Fruit fly (Drosophila melanogaster) S2 (cell line): Measurements from ENCODE around the gene Ass.

Source experiments
- CG8478 ChIP-seq: fragments of >200 bp; optimal IDR thresholded peaks from 2 replicates; lab custom pipeline; 2018
- CTCF ChIP-seq, 2 experiments: fragments of >200 bp; optimal IDR thresholded peaks; 2 replicates each; lab custom pipeline; 2018

dm6 chr3R:6597922-6598321, 46.3 kb downstream of the Ass start, which contains the start of gene CG1138:
- no peak for TF ChIP-seq CG8478 (lab: Kevin White, UChicago)
- TF ChIP-seq CTCF (optimal IDR thresholded peaks at IDR 0.05; lab: Kevin White, UChicago): no peak
